Worm (Caenorhabditis elegans): ENCODE data around the gene lys-1.

lys-1 gene

ce11 chrV:10294549-10294948, 16.8 kb downstream of the lys-1 start, which contains the start of gene col-150:
col-150 (minus strand) TSS chrV:10294649.
- TF ChIP-seq sup-37 (GFP tag; optimal IDR thresholded peaks at IDR 0.05) (no peak), nhr-19 (GFP tag; conservative IDR thresholded peaks at IDR 0.05) (no peak), nhr-85 (tag) (peak; percentile 29)

DNA sequence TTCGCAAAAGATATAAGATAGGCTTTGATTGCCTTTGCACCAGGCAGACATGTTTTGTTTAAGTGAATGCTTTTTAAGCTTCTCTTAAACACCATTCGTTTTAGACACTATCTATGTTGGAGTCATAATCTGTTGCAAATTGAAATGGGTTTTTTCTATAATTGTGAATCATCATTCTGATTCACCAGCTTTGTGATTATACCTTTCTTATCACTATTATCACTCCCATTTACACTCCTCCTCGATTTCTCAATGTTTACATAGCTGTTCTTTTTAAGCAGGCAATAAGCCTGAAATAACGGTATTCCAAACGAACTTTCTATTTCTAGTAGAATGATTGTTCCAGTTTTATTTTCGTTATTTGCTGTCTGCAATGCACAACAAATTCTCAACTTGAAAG, 19.4 kb downstream of the lys-1 start, which contains the start of gene B0024.4:
TSS of gene B0024.4 (plus strand) at position 301 of the 400 bp plus-strand sequence.
- TF ChIP-seq lsy-2 (tag; optimal IDR thresholded peaks at IDR 0.05) = no peak
- TF ChIP-seq skn-1 (tag; optimal IDR thresholded peaks at IDR 0.05) = no peak
- TF ChIP-seq unc-86 (tag; optimal IDR thresholded peaks at IDR 0.05) = no peak
- no peak for TF ChIP-seq mdl-1 (tag; optimal IDR thresholded peaks at IDR 0.05)
- TF ChIP-seq blmp-1 (tag; optimal IDR thresholded peaks at IDR 0.05) = no peak
- no peak for TF ChIP-seq pqm-1 (tag; optimal IDR thresholded peaks at IDR 0.05)
- no peak for TF ChIP-seq snpc-4 (tag; optimal IDR thresholded peaks at IDR 0.05)
- no peak for TF ChIP-seq fkh-8 (tag; optimal IDR thresholded peaks at IDR 0.05)
- no peak for TF ChIP-seq nhr-76 (tag; optimal IDR thresholded peaks at IDR 0.05)
- no peak for TF ChIP-seq ceh-8 (GFP tag; optimal IDR thresholded peaks at IDR 0.05)

- TF ChIP-seq fkh-8 (tag; optimal IDR thresholded peaks at IDR 0.05) = peak; percentile 38
- TF ChIP-seq elt-3 (tag; optimal IDR thresholded peaks at IDR 0.05) = no peak
- no peak for TF ChIP-seq pag-3 (tag; optimal IDR thresholded peaks at IDR 0.05; ENCODE audit: borderline replicate concordance, insufficient read depth)
- no peak for TF ChIP-seq egl-27 (tag; optimal IDR thresholded peaks at IDR 0.05)
- no peak for TF ChIP-seq dsc-1 (tag; optimal IDR thresholded peaks at IDR 0.05)
- no peak for TF ChIP-seq lir-3 (tag; optimal IDR thresholded peaks at IDR 0.05; ENCODE audit: poor library complexity)
- no peak for TF ChIP-seq ceh-82 (tag; optimal IDR thresholded peaks at IDR 0.05)
- no peak for TF ChIP-seq hlh-4 (tag; optimal IDR thresholded peaks at IDR 0.05)
- no peak for TF ChIP-seq mdl-1 (tag; optimal IDR thresholded peaks at IDR 0.05)
Measured at ce11 chrV:10307283-10307682, 29.6 kb downstream of the lys-1 start, which contains the start of gene che-12. che-12 (minus strand) TSS chrV:10307383.

DNA sequence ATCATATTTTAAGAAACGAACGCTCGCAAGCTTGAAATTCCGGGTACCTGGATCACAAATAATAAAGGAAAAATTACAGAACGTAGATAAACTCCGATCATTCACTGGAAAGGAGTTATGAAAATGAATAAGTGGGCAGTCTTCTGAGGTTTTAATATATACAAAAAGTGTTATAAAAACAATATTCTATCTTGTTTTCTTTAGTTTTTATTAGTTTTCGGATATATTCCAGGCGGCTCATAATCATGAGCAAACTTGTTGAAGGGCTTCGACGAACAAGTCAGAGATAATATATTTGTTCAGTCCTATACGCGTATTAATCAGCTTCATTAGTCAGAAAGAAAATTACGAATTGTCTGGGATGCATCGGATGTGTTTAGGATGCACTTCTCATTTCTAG, 36.2 kb downstream of the lys-1 start, which contains the start of gene gcy-6:
TSS of gene gcy-6 (minus strand) at position 101 of the 400 bp plus-strand sequence.
- TF ChIP-seq nhr-77 (tag; optimal IDR thresholded peaks at IDR 0.05) = no peak
- TF ChIP-seq irx-1 (tag; optimal IDR thresholded peaks at IDR 0.05) = no peak
- no peak for TF ChIP-seq ceh-82 (tag; optimal IDR thresholded peaks at IDR 0.05)
- TF ChIP-seq egl-27 (tag; optimal IDR thresholded peaks at IDR 0.05) = no peak
- no peak for TF ChIP-seq jun-1 (tag; optimal IDR thresholded peaks at IDR 0.05)
- no peak for TF ChIP-seq grh-1 (GFP tag; IDR thresholded peaks at IDR 0.05)
- no peak for TF ChIP-seq dpl-1 (GFP tag; optimal IDR thresholded peaks at IDR 0.05)
- no peak for TF ChIP-seq pqm-1 (tag; optimal IDR thresholded peaks at IDR 0.05)
- no peak for TF ChIP-seq sox-4 (tag; optimal IDR thresholded peaks at IDR 0.05)
- TF ChIP-seq unc-30 (tag; optimal IDR thresholded peaks at IDR 0.05) = no peak
- TF ChIP-seq lin-14 (GFP tag; optimal IDR thresholded peaks at IDR 0.05) = no peak
- TF ChIP-seq mab-9 (GFP tag; IDR thresholded peaks at IDR 0.05) = no peak
- no peak for TF ChIP-seq snu-23 (GFP tag; optimal IDR thresholded peaks at IDR 0.05)
- TF ChIP-seq fkh-10 (GFP tag; optimal IDR thresholded peaks at IDR 0.05) = no peak
- no peak for TF ChIP-seq tbx-2 (tag; optimal IDR thresholded peaks at IDR 0.05)
- no peak for TF ChIP-seq swsn-7 (tag; optimal IDR thresholded peaks at IDR 0.05)

ce11 chrV:10314371-10314770, 36.7 kb downstream of the lys-1 start, which contains the start of gene trx-2:
trx-2 (plus strand) TSS chrV:10314671.
- TF ChIP-seq swsn-7 (tag; optimal IDR thresholded peaks at IDR 0.05) (no peak), lir-3 (tag; optimal IDR thresholded peaks at IDR 0.05; ENCODE audit: poor library complexity) (no peak), nhr-28 (tag; optimal IDR thresholded peaks at IDR 0.05) (no peak), egl-27 (tag; optimal IDR thresholded peaks at IDR 0.05) (no peak), xbp-1 (tag; optimal IDR thresholded peaks at IDR 0.05) (no peak), jun-1 (tag; optimal IDR thresholded peaks at IDR 0.05) (no peak), snpc-4 (tag; optimal IDR thresholded peaks at IDR 0.05) (no peak)
